Fruit fly (Drosophila melanogaster) S2 (cell line): ENCODE measurements around the gene CG42762.

Experiments
- CG8478 ChIP-seq: fragments of >200 bp; optimal IDR thresholded peaks from 2 replicates; lab custom pipeline; 2018
- CTCF ChIP-seq, 2 experiments: fragments of >200 bp; optimal IDR thresholded peaks; 2 replicates each; lab custom pipeline; 2018

- no peak for TF ChIP-seq CTCF (optimal IDR thresholded peaks at IDR 0.05; lab: Kevin White, UChicago)
- TF ChIP-seq CG8478 (lab: Kevin White, UChicago), result no peak
Measured at dm6 chr2L:8097461-8097860, 46.4 kb downstream of the CG42762 start.
